Worm (Caenorhabditis elegans): Measurements from ENCODE around the gene scl-13.

scl-13 gene

ce11 chrV:3766904-3767303, 44.5 kb downstream of the scl-13 start, which contains the start of gene Y39H10A.1:
TSS of gene Y39H10A.1 (plus strand) at chrV:3767204.
- no peak for TF ChIP-seq nfya-1 (tag; optimal IDR thresholded peaks at IDR 0.05)

ce11 chrV:3761829-3762228, 49.6 kb downstream of the scl-13 start:
- no peak for TF ChIP-seq ceh-34 (tag; optimal IDR thresholded peaks at IDR 0.05)
- no peak for TF ChIP-seq pros-1 (tag; optimal IDR thresholded peaks at IDR 0.05)
- TF ChIP-seq pag-3 (tag; optimal IDR thresholded peaks at IDR 0.05; ENCODE audit: borderline replicate concordance): no peak
- TF ChIP-seq tbx-7 (tag; optimal IDR thresholded peaks at IDR 0.05): no peak
- TF ChIP-seq nhr-11 (tag; optimal IDR thresholded peaks at IDR 0.05): no peak
- TF ChIP-seq F13H6.1 (tag; optimal IDR thresholded peaks at IDR 0.05): no peak
- no peak for TF ChIP-seq ceh-30 (tag; optimal IDR thresholded peaks at IDR 0.05)
- TF ChIP-seq zip-5 (tag; optimal IDR thresholded peaks at IDR 0.05): no peak
- no peak for TF ChIP-seq ref-2 (tag; optimal IDR thresholded peaks at IDR 0.05)
- TF ChIP-seq sdc-2 (tag; optimal IDR thresholded peaks at IDR 0.05): no peak
- TF ChIP-seq hlh-13 (GFP tag; optimal IDR thresholded peaks at IDR 0.05): no peak
- TF ChIP-seq elt-2 (tag; optimal IDR thresholded peaks at IDR 0.05): no peak
- no peak for TF ChIP-seq odd-2 (tag; optimal IDR thresholded peaks at IDR 0.05)
- TF ChIP-seq fkh-6 (tag; optimal IDR thresholded peaks at IDR 0.05): no peak
- no peak for TF ChIP-seq tbx-2 (tag; optimal IDR thresholded peaks at IDR 0.05)
- no peak for TF ChIP-seq ceh-14 (tag; optimal IDR thresholded peaks at IDR 0.05)
- no peak for TF ChIP-seq ttx-3 (tag; optimal IDR thresholded peaks at IDR 0.05)
- no peak for TF ChIP-seq ceh-45 (GFP tag; IDR thresholded peaks at IDR 0.05)
- TF ChIP-seq Y22D7AL.16 (tag; optimal IDR thresholded peaks at IDR 0.05): no peak

DNA sequence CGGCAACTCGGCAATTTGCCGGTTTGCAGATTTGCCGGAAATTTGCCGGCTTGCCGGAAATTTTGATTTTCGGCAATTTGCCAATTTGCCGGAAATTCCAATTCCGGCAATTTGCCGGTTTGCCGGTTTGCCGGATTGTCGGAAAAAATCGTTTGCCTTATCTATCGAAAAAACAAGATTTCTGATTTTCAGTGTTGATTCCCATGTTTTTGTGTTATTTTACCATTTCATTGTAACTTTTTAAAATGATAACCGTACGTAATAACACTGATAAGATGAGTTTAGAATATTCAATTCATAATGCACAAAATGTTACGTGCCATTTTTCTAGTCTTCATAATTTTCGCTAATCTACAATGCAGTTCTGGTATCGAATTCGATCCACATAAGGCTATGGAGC, 50.6 kb downstream of the scl-13 start, which contains the start of gene oac-55:
oac-55 (plus strand) TSS at position 301 of the 400 bp plus-strand sequence.
- TF ChIP-seq hlh-8 (tag; optimal IDR thresholded peaks at IDR 0.05): no peak
- TF ChIP-seq pros-1 (tag; optimal IDR thresholded peaks at IDR 0.05): no peak
- TF ChIP-seq ceh-30 (tag; optimal IDR thresholded peaks at IDR 0.05): no peak
- TF ChIP-seq dve-1 (tag; optimal IDR thresholded peaks at IDR 0.05): no peak
- TF ChIP-seq ceh-2 (tag; optimal IDR thresholded peaks at IDR 0.05): no peak
- TF ChIP-seq tbx-2 (tag; optimal IDR thresholded peaks at IDR 0.05): no peak
- no peak for TF ChIP-seq ceh-9 (tag; optimal IDR thresholded peaks at IDR 0.05)
- TF ChIP-seq pax-1 (tag; optimal IDR thresholded peaks at IDR 0.05): no peak
- no peak for TF ChIP-seq ceh-6 (GFP tag; optimal IDR thresholded peaks at IDR 0.05)

Measured in whole organism, late embryonic.